Worm (Caenorhabditis elegans): ENCODE measurements around the gene adk-1.

adk-1 gene

ce11 chrIV:11179123-11179740 is 31.4 kb downstream of the adk-1 start, which contains the start of gene cpt-2 (continued):
- TF ChIP-seq lin-15B (tag; optimal IDR thresholded peaks at IDR 0.05) (peak; percentile 81), ztf-4 (tag; optimal IDR thresholded peaks at IDR 0.05) (peak; percentile 64), zag-1 (tag; optimal IDR thresholded peaks at IDR 0.05) (peak; percentile 80), snu-23 (GFP tag; optimal IDR thresholded peaks at IDR 0.05) (peak; percentile 93), mab-9 (GFP tag; IDR thresholded peaks at IDR 0.05) (peak; percentile 89), unc-98 (GFP tag; IDR thresholded peaks at IDR 0.05) (peak; percentile 76), mef-2 (tag; optimal IDR thresholded peaks at IDR 0.05) (peak; percentile 20), nhr-90 (tag; optimal IDR thresholded peaks at IDR 0.05; ENCODE audit: poor library complexity) (peak; percentile 93), ceh-88 (GFP tag; IDR thresholded peaks at IDR 0.05) (peak; percentile 78), tbx-2 (tag; optimal IDR thresholded peaks at IDR 0.05) (peak; percentile 91), lin-14 (GFP tag; optimal IDR thresholded peaks at IDR 0.05) (peak; percentile 85), irx-1 (tag; optimal IDR thresholded peaks at IDR 0.05) (peak; percentile 87), skn-1 (tag; optimal IDR thresholded peaks at IDR 0.05) (peak; percentile 76), dsc-1 (tag; optimal IDR thresholded peaks at IDR 0.05) (peak; percentile 91), fkh-4 (tag; optimal IDR thresholded peaks at IDR 0.05; ENCODE audit: borderline replicate concordance) (peak; percentile 49), F16B12.6 (tag; optimal IDR thresholded peaks at IDR 0.05) (peak; percentile 53), sox-4 (tag; optimal IDR thresholded peaks at IDR 0.05) (peak; percentile 75), swsn-7 (tag; optimal IDR thresholded peaks at IDR 0.05) (peak; percentile 91), C16A3.4 (tag; optimal IDR thresholded peaks at IDR 0.05) (peak; percentile 74), sup-37 (GFP tag; optimal IDR thresholded peaks at IDR 0.05) (peak; percentile 46), xbp-1 (tag; optimal IDR thresholded peaks at IDR 0.05) (peak; percentile 91), elt-3 (tag; optimal IDR thresholded peaks at IDR 0.05) (peak in 3 of 6 experiments; percentile 7 to 82 (median 79)), aha-1 (tag; optimal IDR thresholded peaks at IDR 0.05) (peak; percentile 16), unc-86 (tag; optimal IDR thresholded peaks at IDR 0.05) (peak; percentile 85), aly-2 (tag; optimal IDR thresholded peaks at IDR 0.05) (peak; percentile 54), elt-2 (tag; optimal IDR thresholded peaks at IDR 0.05) (peak; percentile 88), nhr-85 (tag) (peak; percentile 88), lin-35 (GFP tag; optimal IDR thresholded peaks at IDR 0.05) (peak; percentile 83 to 90), lir-3 (tag; optimal IDR thresholded peaks at IDR 0.05; ENCODE audit: poor library complexity) (peak; percentile 81), isw-1 (GFP tag; IDR thresholded peaks at IDR 0.05) (peak; percentile 92)

ce11 chrIV:11178495-11178894 is 32.1 kb downstream of the adk-1 start, which contains the start of gene C08F8.9:
C08F8.9 (minus strand) TSS chrIV:11178595.
- TF ChIP-seq dpl-1 (GFP tag; optimal IDR thresholded peaks at IDR 0.05): no peak
- TF ChIP-seq nhr-11 (tag; optimal IDR thresholded peaks at IDR 0.05): no peak
- TF ChIP-seq mef-2 (tag; optimal IDR thresholded peaks at IDR 0.05): no peak
- TF ChIP-seq swsn-7 (tag; optimal IDR thresholded peaks at IDR 0.05): no peak
- TF ChIP-seq nhr-28 (tag; optimal IDR thresholded peaks at IDR 0.05): no peak
- TF ChIP-seq hpl-2 (GFP tag; optimal IDR thresholded peaks at IDR 0.05): no peak
- TF ChIP-seq vab-15 (tag; optimal IDR thresholded peaks at IDR 0.05): no peak
- no peak for TF ChIP-seq nhr-12 (tag; optimal IDR thresholded peaks at IDR 0.05)
- no peak for TF ChIP-seq skn-1 (tag; optimal IDR thresholded peaks at IDR 0.05)
- no peak for TF ChIP-seq lin-14 (GFP tag; optimal IDR thresholded peaks at IDR 0.05)
- TF ChIP-seq mab-9 (GFP tag; IDR thresholded peaks at IDR 0.05): no peak
- no peak for TF ChIP-seq sup-37 (GFP tag; optimal IDR thresholded peaks at IDR 0.05)
- no peak for TF ChIP-seq unc-98 (GFP tag; IDR thresholded peaks at IDR 0.05)
- TF ChIP-seq unc-130 (tag; optimal IDR thresholded peaks at IDR 0.05): no peak
- TF ChIP-seq sptf-1 (tag; optimal IDR thresholded peaks at IDR 0.05): no peak
- no peak for TF ChIP-seq isw-1 (GFP tag; IDR thresholded peaks at IDR 0.05)

ce11 chrIV:11176967-11177366 is 33.7 kb downstream of the adk-1 start, which contains the start of gene rap-3:
rap-3 (plus strand) TSS chrIV:11177267.
- TF ChIP-seq pqm-1 (tag; optimal IDR thresholded peaks at IDR 0.05): no peak
- no peak for TF ChIP-seq unc-98 (GFP tag; IDR thresholded peaks at IDR 0.05)
- no peak for TF ChIP-seq hlh-4 (tag; optimal IDR thresholded peaks at IDR 0.05)
- TF ChIP-seq ets-5 (GFP tag; IDR thresholded peaks at IDR 0.05): no peak
- TF ChIP-seq F16B12.6 (tag; optimal IDR thresholded peaks at IDR 0.05): no peak
- no peak for TF ChIP-seq aly-2 (tag; optimal IDR thresholded peaks at IDR 0.05)
- TF ChIP-seq pax-3 (tag; optimal IDR thresholded peaks at IDR 0.05): no peak
- no peak for TF ChIP-seq ceh-63 (GFP tag; optimal IDR thresholded peaks at IDR 0.05)
- no peak for TF ChIP-seq ceh-88 (GFP tag; IDR thresholded peaks at IDR 0.05)
- no peak for TF ChIP-seq swsn-7 (tag; optimal IDR thresholded peaks at IDR 0.05)
- no peak for TF ChIP-seq fos-1 (tag; optimal IDR thresholded peaks at IDR 0.05)
- no peak for TF ChIP-seq tlp-1 (tag; optimal IDR thresholded peaks at IDR 0.05)
- TF ChIP-seq skn-1 (tag; optimal IDR thresholded peaks at IDR 0.05): no peak
- TF ChIP-seq mef-2 (tag; optimal IDR thresholded peaks at IDR 0.05): no peak
- TF ChIP-seq efl-1 (optimal IDR thresholded peaks at IDR 0.05): no peak
- no peak for TF ChIP-seq efl-1 (GFP tag; optimal IDR thresholded peaks at IDR 0.05 in 1 of 2)
- no peak for TF ChIP-seq dsc-1 (tag; optimal IDR thresholded peaks at IDR 0.05)
- TF ChIP-seq nhr-84 (tag; optimal IDR thresholded peaks at IDR 0.05): no peak
- TF ChIP-seq sox-4 (tag; optimal IDR thresholded peaks at IDR 0.05): no peak
- TF ChIP-seq jun-1 (tag; optimal IDR thresholded peaks at IDR 0.05): no peak
